Fruit fly (Drosophila melanogaster) whole organism, larva: ENCODE results near the gene CG12279.
A peak's percentile ranks its signal among the peaks of the same experiment; 100 is the strongest.

Experiments
- noc ChIP-seq: fragments of 200-800 bp; sonication (Bioruptor generic); optimal IDR thresholded peaks from 3 replicates; lab custom pipeline; 2019; ENCODE audit warnings: missing biosample characterization, mild to moderate bottlenecking, missing genetic modification characterization, moderate library complexity

Gene CG12279

dm6 chr3R:12704861-12705260 lies at the start of gene CG12279:
Gene CG12279, plus strand, starts transcription at chr3R:12705094.
- TF ChIP-seq noc (tag; lab: Kevin White, UChicago) = no peak

- TF ChIP-seq noc (tag; lab: Kevin White, UChicago) = peak; percentile 9
These were observed 47.8 kb upstream of the CG12279 start for dm6 chr3R:12656946-12657566.

- no peak for TF ChIP-seq noc (tag; lab: Kevin White, UChicago)
These were observed 42.4 kb upstream of the CG12279 start, which contains the start of gene CG14395 for dm6 chr3R:12662531-12662930. Gene CG14395, plus strand, starts transcription at chr3R:12662831.

dm6 chr3R:12666206-12666834 lies 38.6 kb upstream of the CG12279 start:
- no peak for TF ChIP-seq noc (tag; lab: Kevin White, UChicago)

dm6 chr3R:12674041-12674623 lies 30.8 kb upstream of the CG12279 start, which contains the start of gene Gnmt:
Gene Gnmt, plus strand, starts transcription at chr3R:12674608.
- TF ChIP-seq noc (tag; lab: Kevin White, UChicago) = peak; percentile 88

dm6 chr3R:12676160-12676559 lies 28.7 kb upstream of the CG12279 start, which contains the start of gene CG43630:
Gene CG43630, minus strand, starts transcription at chr3R:12676260.
- no peak for TF ChIP-seq noc (tag; lab: Kevin White, UChicago)

dm6 chr3R:12678850-12679249 lies 26.0 kb upstream of the CG12279 start, which contains the start of gene mbo:
Gene mbo, minus strand, starts transcription at chr3R:12679052.
- TF ChIP-seq noc (tag; lab: Kevin White, UChicago) = no peak

dm6 chr3R:12681275-12681674 lies 23.6 kb upstream of the CG12279 start, which contains the start of gene Cyp313a4:
Gene Cyp313a4, minus strand, starts transcription at chr3R:12681375.
- no peak for TF ChIP-seq noc (tag; lab: Kevin White, UChicago)

- peak; percentile 41 for TF ChIP-seq noc (tag; lab: Kevin White, UChicago)
These were observed 19.6 kb upstream of the CG12279 start for dm6 chr3R:12685290-12685689.

dm6 chr3R:12688116-12688515 lies 16.8 kb upstream of the CG12279 start:
- TF ChIP-seq noc (tag; lab: Kevin White, UChicago) = no peak

dm6 chr3R:12688672-12689417 lies 16.0 kb upstream of the CG12279 start, which contains the start of gene kar:
Gene kar, minus strand, starts transcription at chr3R:12689367.
- no peak for TF ChIP-seq noc (tag; lab: Kevin White, UChicago)

DNA sequence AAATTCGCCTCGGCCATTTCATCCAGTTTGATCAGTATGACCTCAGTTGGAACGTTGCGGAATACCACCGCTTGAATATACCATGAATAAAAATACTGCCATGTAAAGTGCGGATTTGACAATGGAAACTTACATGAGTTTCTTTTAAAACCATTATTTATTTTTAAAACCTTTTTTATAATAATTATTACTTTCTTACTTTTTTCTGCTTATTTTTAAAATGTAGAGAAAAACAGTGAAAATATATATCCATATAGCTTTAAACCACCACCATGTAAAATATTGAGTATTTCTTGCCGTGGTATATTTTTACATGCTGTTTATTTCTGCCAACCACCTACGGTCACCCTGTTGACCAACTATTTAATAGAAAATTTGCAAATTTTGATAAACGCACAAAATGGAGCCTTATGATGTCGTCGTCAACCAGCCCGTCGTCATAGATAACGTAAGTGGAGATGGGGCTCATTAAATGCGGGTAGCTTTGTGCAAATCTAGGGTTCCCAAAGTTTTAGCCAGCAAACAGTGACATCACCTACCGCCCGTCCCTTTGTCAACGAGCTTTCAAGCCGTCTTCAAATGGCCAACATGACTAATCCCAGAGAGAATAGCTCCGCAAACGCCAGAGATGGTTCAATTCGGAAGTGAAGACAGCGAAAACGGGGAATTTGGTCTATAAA lies 13.3 kb upstream of the CG12279 start, which contains the start of gene Arp1:
Arp1 (plus strand) TSS at position 322 of the 680 bp plus-strand sequence.
- TF ChIP-seq noc (tag; lab: Kevin White, UChicago) = no peak

DNA sequence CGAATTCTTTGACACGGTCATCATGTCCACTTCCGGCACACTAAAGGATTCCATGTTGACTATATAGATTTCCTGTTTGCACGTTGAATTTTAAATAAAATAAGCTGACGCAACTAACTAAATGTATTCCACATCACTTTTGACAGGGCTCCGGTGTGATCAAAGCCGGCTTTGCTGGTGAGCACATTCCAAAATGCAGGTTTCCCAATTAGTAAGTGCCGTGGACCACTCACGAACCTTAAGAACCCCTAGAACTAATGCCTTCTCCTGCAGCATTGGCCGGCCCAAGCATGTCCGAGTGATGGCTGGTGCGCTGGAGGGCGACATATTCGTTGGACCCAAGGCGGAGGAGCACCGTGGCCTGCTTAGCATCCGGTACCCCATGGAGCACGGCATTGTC lies 12.4 kb upstream of the CG12279 start, which contains the start of gene CG31347:
CG31347 (minus strand) TSS at position 101 of the 400 bp plus-strand sequence.
- no peak for TF ChIP-seq noc (tag; lab: Kevin White, UChicago)

- no peak for TF ChIP-seq noc (tag; lab: Kevin White, UChicago)
These were observed 10.2 kb upstream of the CG12279 start, which contains the start of the genes CG14391 and NijC for dm6 chr3R:12694742-12695141. Gene CG14391, minus strand, starts transcription at chr3R:12694842. Gene NijC, plus strand, starts transcription at chr3R:12695129.

dm6 chr3R:12697022-12697421 lies 7.9 kb upstream of the CG12279 start, which contains the start of gene Past1:
Gene Past1, plus strand, starts transcription at chr3R:12697322.
- TF ChIP-seq noc (tag; lab: Kevin White, UChicago) = no peak
